Fruit fly (Drosophila melanogaster): Measurements from ENCODE around the gene CG5645.

dm6 chr3L:12090184-12090897, 46.2 kb downstream of the CG5645 start:
- no peak for TF ChIP-seq Sin3A (optimal IDR thresholded peaks at IDR 0.05)
- TF ChIP-seq ttk (optimal IDR thresholded peaks at IDR 0.05): no peak
- no peak for TF ChIP-seq Myc (optimal IDR thresholded peaks at IDR 0.05)
- TF ChIP-seq h (optimal IDR thresholded peaks at IDR 0.05): no peak
- TF ChIP-seq insv (optimal IDR thresholded peaks at IDR 0.05): no peak
- no peak for TF ChIP-seq psq (optimal IDR thresholded peaks at IDR 0.05)

Measured in Kc167 (cell line).